Worm (Caenorhabditis elegans) whole organism, L1 larva: ENCODE data around the gene T10C6.7.

Source experiments
- C34B4.2 ChIP-seq: sonication (generic microtip); optimal IDR thresholded peaks from 2 replicates; lab custom pipeline; 2017; ENCODE audit warnings: mild to moderate bottlenecking, missing genetic modification characterization, missing compliant biosample characterization
- ama-1 ChIP-seq: fragments of 150-350 bp; optimal IDR thresholded peaks from 2 replicates; lab custom pipeline; 2014
- blmp-1 ChIP-seq: fragments of 150-350 bp; optimal IDR thresholded peaks from 2 replicates; lab custom pipeline; 2014; ENCODE audit warnings: missing biosample characterization, missing genetic modification characterization
- ceh-88 ChIP-seq: fragments of 200-800 bp; sonication (Bioruptor generic); IDR thresholded peaks from 2 replicates; pipeline ENCODE4 v1.3.6; 2022; ENCODE audit warnings: missing genetic modification characterization, missing compliant biosample characterization
- ceh-90 ChIP-seq: sonication (generic microtip); optimal IDR thresholded peaks from 2 replicates; lab custom pipeline; 2016; ENCODE audit warnings: missing genetic modification characterization, missing compliant biosample characterization
- egl-13 ChIP-seq: sonication (generic microtip); optimal IDR thresholded peaks from 2 replicates; lab custom pipeline; 2016; ENCODE audit warnings: missing genotype, missing genetic modification reagents, missing genetic modification characterization, missing compliant biosample characterization
- lsy-2 ChIP-seq, 2 experiments: fragments of 150-350 bp; optimal IDR thresholded peaks; 2 replicates each; lab custom pipeline; 2014; ENCODE audit warnings: missing biosample characterization in 2 of 2, missing genetic modification characterization in 2 of 2
- mab-9 ChIP-seq: fragments of 200-800 bp; sonication (Bioruptor generic); IDR thresholded peaks from 2 replicates; pipeline ENCODE4 v1.3.6; 2022; ENCODE audit warnings: missing genetic modification reagents, missing genetic modification characterization, missing compliant biosample characterization
- mdl-1 ChIP-seq, 2 experiments: fragments of 150-350 bp; optimal IDR thresholded peaks; 2 replicates each; lab custom pipeline; 2014 to 2017; ENCODE audit warnings: missing biosample characterization in 2 of 2, missing genetic modification characterization in 2 of 2, inconsistent platforms in 1 of 2
- mep-1 ChIP-seq: fragments of 150-350 bp; optimal IDR thresholded peaks from 2 replicates; lab custom pipeline; 2014; ENCODE audit warnings: missing biosample characterization, missing genetic modification characterization
- nhr-11 ChIP-seq: fragments of 150-350 bp; optimal IDR thresholded peaks from 2 replicates; lab custom pipeline; 2014; ENCODE audit warnings: missing biosample characterization, missing genetic modification characterization
- nhr-28 ChIP-seq: fragments of 150-350 bp; optimal IDR thresholded peaks from 2 replicates; lab custom pipeline; 2014; ENCODE audit warnings: missing biosample characterization, missing genetic modification characterization
- nhr-77 ChIP-seq: fragments of 150-350 bp; optimal IDR thresholded peaks from 2 replicates; lab custom pipeline; 2014; ENCODE audit warnings: missing biosample characterization, missing genetic modification characterization

DNA sequence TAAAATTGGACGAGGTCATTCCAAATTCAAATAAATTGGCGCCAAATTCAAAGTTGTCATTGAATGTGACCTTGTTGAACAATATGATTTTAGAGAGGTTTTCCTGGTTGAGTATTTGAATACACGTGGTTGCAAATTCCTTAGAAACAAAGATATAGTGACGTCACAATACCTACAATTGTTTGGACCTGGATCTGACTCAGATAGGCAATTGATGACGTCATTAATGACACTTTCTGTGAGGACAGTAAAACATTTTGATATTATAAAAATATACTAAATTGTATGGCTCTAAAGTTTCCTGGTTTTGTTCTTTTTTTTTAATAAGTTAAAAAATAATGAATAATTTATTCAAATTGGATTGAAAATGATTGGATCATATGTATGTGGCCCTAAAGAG, 9.9 kb upstream of the T10C6.7 start:
- TF ChIP-seq ceh-90 (tag; lab: Kevin White, UChicago) (no peak), C34B4.2 (no peak), mdl-1 (tag; optimal IDR thresholded peaks at IDR 0.05; lab: Kevin White, UChicago) (no peak), blmp-1 (tag; lab: Kevin White, UChicago) (no peak), lsy-2 (tag; optimal IDR thresholded peaks at IDR 0.05; lab: Kevin White, UChicago) (peak in 1 of 2 experiments; percentile 19), egl-13 (tag; lab: Kevin White, UChicago) (no peak), mab-9 (GFP tag; lab: Robert Waterston, UW) (no peak), nhr-28 (tag; lab: Kevin White, UChicago) (no peak), nhr-11 (no peak), mep-1 (tag; lab: Kevin White, UChicago) (peak; percentile 1), ceh-88 (GFP tag; lab: Robert Waterston, UW) (no peak), nhr-77 (no peak), ama-1 (no peak)
